Fruit fly (Drosophila melanogaster): Measurements from ENCODE around the gene Trpgamma.

dm6 chr2L:16627948-16628347, 48.6 kb downstream of the Trpgamma start:
- TF ChIP-seq CG16779 (tag; optimal IDR thresholded peaks at IDR 0.05) (no peak), Blimp-1 (GFP tag; optimal IDR thresholded peaks at IDR 0.05) (no peak)

All from whole organism, prepupa.